Worm (Caenorhabditis elegans) whole organism, L3 larva: ENCODE measurements around the gene C16C10.9.
A peak's percentile ranks its signal among the peaks of the same experiment; 100 is the strongest.

Experiments used
- R02D3.7 ChIP-seq: fragments of 150-350 bp; optimal IDR thresholded peaks from 2 replicates; lab custom pipeline; 2014; ENCODE audit warnings: missing biosample characterization, missing genetic modification characterization
- ZK546.5 ChIP-seq: sonication (generic microtip); optimal IDR thresholded peaks from 2 replicates; lab custom pipeline; 2017; ENCODE audit warnings: missing biosample characterization, missing genetic modification characterization
- aly-2 ChIP-seq: fragments of 150-350 bp; optimal IDR thresholded peaks from 2 replicates; lab custom pipeline; 2014; ENCODE audit warnings: missing biosample characterization, missing genetic modification characterization
- ama-1 ChIP-seq: fragments of 150-350 bp; optimal IDR thresholded peaks from 2 replicates; lab custom pipeline; 2018
- ceh-16 ChIP-seq: sonication (generic microtip); optimal IDR thresholded peaks from 2 replicates; lab custom pipeline; 2017; ENCODE audit warnings: missing biosample characterization, missing genetic modification characterization
- ceh-28 ChIP-seq: fragments of 150-350 bp; optimal IDR thresholded peaks from 2 replicates; lab custom pipeline; 2014; ENCODE audit warnings: missing biosample characterization, missing genetic modification reagents, missing genetic modification characterization
- ceh-82 ChIP-seq: fragments of 150-350 bp; optimal IDR thresholded peaks from 2 replicates; lab custom pipeline; 2014; ENCODE audit warnings: missing biosample characterization, missing genetic modification characterization
- ceh-9 ChIP-seq: sonication (generic microtip); optimal IDR thresholded peaks from 2 replicates; lab custom pipeline; 2018; ENCODE audit warnings: missing biosample characterization, missing genetic modification characterization
- daf-12 ChIP-seq: fragments of 150-350 bp; optimal IDR thresholded peaks from 2 replicates; lab custom pipeline; 2014; ENCODE audit warnings: missing biosample characterization, missing genetic modification reagents, missing genetic modification characterization
- egl-27 ChIP-seq: sonication (generic microtip); optimal IDR thresholded peaks from 4 replicates; lab custom pipeline; 2017; ENCODE audit warnings: missing biosample characterization, missing genetic modification reagents, missing genetic modification characterization
- egl-5 ChIP-seq: fragments of 150-350 bp; optimal IDR thresholded peaks from 2 replicates; lab custom pipeline; 2017; ENCODE audit warnings: missing biosample characterization, missing genetic modification reagents, missing genetic modification characterization, inconsistent platforms
- elt-2 ChIP-seq: sonication (generic microtip); optimal IDR thresholded peaks from 2 replicates; lab custom pipeline; 2016; ENCODE audit warnings: missing genetic modification reagents, mild to moderate bottlenecking, missing genetic modification characterization, missing compliant biosample characterization
- elt-3 ChIP-seq, 3 experiments: fragments of 150-350 bp in 1 of 3; sonication (generic microtip) in 2 of 3; optimal IDR thresholded peaks; 2 replicates in 2 of 3; 4 replicates in 1 of 3; lab custom pipeline; 2014 to 2017; ENCODE audit warnings: missing biosample characterization in 3 of 3, missing genetic modification characterization in 3 of 3
- eor-1 ChIP-seq, 2 experiments: fragments of 150-350 bp; optimal IDR thresholded peaks; 2 replicates each; lab custom pipeline; 2014 to 2018; ENCODE audit warnings: missing biosample characterization in 2 of 2, missing genetic modification characterization in 2 of 2
- fkh-10 ChIP-seq: sonication (generic microtip); optimal IDR thresholded peaks from 2 replicates; lab custom pipeline; 2017; ENCODE audit warnings: missing biosample characterization, missing genetic modification reagents, missing genetic modification characterization
- fkh-2 ChIP-seq: fragments of 150-350 bp; optimal IDR thresholded peaks from 2 replicates; lab custom pipeline; 2014; ENCODE audit warnings: missing biosample characterization, missing genetic modification reagents, missing genetic modification characterization
- fos-1 ChIP-seq: fragments of 150-350 bp; optimal IDR thresholded peaks from 2 replicates; lab custom pipeline; 2014; ENCODE audit warnings: missing biosample characterization, missing genetic modification characterization
- hmg-11 ChIP-seq: sonication (generic microtip); optimal IDR thresholded peaks from 2 replicates; lab custom pipeline; 2016; ENCODE audit warnings: missing genetic modification characterization, missing compliant biosample characterization
- jun-1 ChIP-seq: fragments of 150-350 bp; optimal IDR thresholded peaks from 2 replicates; lab custom pipeline; 2014; ENCODE audit warnings: missing biosample characterization, missing genetic modification reagents, missing genetic modification characterization
- lin-15B ChIP-seq: fragments of 150-350 bp; optimal IDR thresholded peaks from 2 replicates; lab custom pipeline; 2014; ENCODE audit warnings: missing biosample characterization, missing genetic modification characterization
- lin-39 ChIP-seq: fragments of 150-350 bp; optimal IDR thresholded peaks from 2 replicates; lab custom pipeline; 2018; ENCODE audit warnings: missing biosample characterization, missing genetic modification reagents, missing genetic modification characterization
- lsy-12 ChIP-seq: sonication (generic microtip); optimal IDR thresholded peaks from 2 replicates; lab custom pipeline; 2016; ENCODE audit warnings: mild to moderate bottlenecking, missing genetic modification characterization, missing compliant biosample characterization
- mdl-1 ChIP-seq: fragments of 150-350 bp; optimal IDR thresholded peaks from 2 replicates; lab custom pipeline; 2014; ENCODE audit warnings: missing biosample characterization, missing genetic modification characterization
- mml-1 ChIP-seq: fragments of 150-350 bp; sonication (generic microtip); optimal IDR thresholded peaks from 3 replicates; lab custom pipeline; 2014; ENCODE audit warnings: missing biosample characterization, missing genetic modification characterization
- nfya-1 ChIP-seq: sonication (generic microtip); optimal IDR thresholded peaks from 2 replicates; lab custom pipeline; 2017; ENCODE audit warnings: missing genetic modification characterization, mild to moderate bottlenecking, missing compliant biosample characterization, antibody characterized with exemption, moderate library complexity; ENCODE audit not compliant: insufficient read depth
- nhr-11 ChIP-seq: fragments of 150-350 bp; optimal IDR thresholded peaks from 2 replicates; lab custom pipeline; 2014; ENCODE audit warnings: missing biosample characterization, missing genetic modification characterization
- nhr-12 ChIP-seq: fragments of 150-350 bp; optimal IDR thresholded peaks from 2 replicates; lab custom pipeline; 2014; ENCODE audit warnings: missing biosample characterization, missing genetic modification characterization
- nhr-23 ChIP-seq: fragments of 150-350 bp; optimal IDR thresholded peaks from 2 replicates; lab custom pipeline; 2014; ENCODE audit warnings: missing biosample characterization, missing genetic modification reagents, missing genetic modification characterization
- nhr-237 ChIP-seq: fragments of 150-350 bp; optimal IDR thresholded peaks from 2 replicates; lab custom pipeline; 2014; ENCODE audit warnings: missing biosample characterization, missing genetic modification characterization
- nhr-25 ChIP-seq: sonication (generic microtip); optimal IDR thresholded peaks from 2 replicates; lab custom pipeline; 2017; ENCODE audit warnings: missing biosample characterization, missing genetic modification characterization
- nhr-28 ChIP-seq: fragments of 150-350 bp; optimal IDR thresholded peaks from 2 replicates; lab custom pipeline; 2014; ENCODE audit warnings: missing biosample characterization, missing genetic modification characterization
- nhr-43 ChIP-seq: sonication (generic microtip); optimal IDR thresholded peaks from 2 replicates; lab custom pipeline; 2016; ENCODE audit warnings: mild to moderate bottlenecking, missing genetic modification characterization, missing compliant biosample characterization; ENCODE audit not compliant: poor library complexity, severe bottlenecking
- nhr-67 ChIP-seq: fragments of 150-350 bp; optimal IDR thresholded peaks from 2 replicates; lab custom pipeline; 2014; ENCODE audit warnings: missing biosample characterization, missing genetic modification characterization
- nhr-76 ChIP-seq: fragments of 150-350 bp; sonication (generic microtip); optimal IDR thresholded peaks from 5 replicates; lab custom pipeline; 2014; ENCODE audit warnings: missing biosample characterization, missing genetic modification characterization
- nhr-77 ChIP-seq: fragments of 150-350 bp; optimal IDR thresholded peaks from 2 replicates; lab custom pipeline; 2014; ENCODE audit warnings: missing biosample characterization, missing genetic modification characterization
- pha-4 ChIP-seq: fragments of 150-350 bp; optimal IDR thresholded peaks from 2 replicates; lab custom pipeline; 2014; ENCODE audit warnings: missing biosample characterization, missing genetic modification reagents, missing genetic modification characterization
- pqm-1 ChIP-seq: fragments of 150-350 bp; optimal IDR thresholded peaks from 2 replicates; lab custom pipeline; 2017; ENCODE audit warnings: missing biosample characterization, missing genetic modification characterization, inconsistent platforms
- sea-2 ChIP-seq: fragments of 150-350 bp; sonication (generic microtip); optimal IDR thresholded peaks from 4 replicates; lab custom pipeline; 2014; ENCODE audit warnings: missing biosample characterization, missing genetic modification reagents, missing genetic modification characterization
- skn-1 ChIP-seq: fragments of 150-350 bp; optimal IDR thresholded peaks from 2 replicates; lab custom pipeline; 2014; ENCODE audit warnings: missing biosample characterization, missing genetic modification characterization
- snpc-4 ChIP-seq: fragments of 150-350 bp; optimal IDR thresholded peaks from 2 replicates; lab custom pipeline; 2014; ENCODE audit warnings: missing biosample characterization, missing genetic modification characterization
- tbx-2 ChIP-seq: sonication (generic microtip); optimal IDR thresholded peaks from 2 replicates; lab custom pipeline; 2016; ENCODE audit warnings: mild to moderate bottlenecking, missing genetic modification characterization, missing compliant biosample characterization
- unc-39 ChIP-seq: sonication (generic microtip); optimal IDR thresholded peaks from 4 replicates; lab custom pipeline; 2017; ENCODE audit warnings: missing biosample characterization, missing genetic modification characterization
- unc-62 ChIP-seq: fragments of 150-350 bp; sonication (generic microtip); optimal IDR thresholded peaks from 4 replicates; lab custom pipeline; 2014; ENCODE audit warnings: missing biosample characterization, missing genetic modification reagents, missing genetic modification characterization
- ztf-11 ChIP-seq: fragments of 150-350 bp; optimal IDR thresholded peaks from 2 replicates; lab custom pipeline; 2014; ENCODE audit warnings: missing biosample characterization, missing genetic modification characterization

C16C10.9 gene

ce11 chrIII:4172210-4172609, 15.0 kb upstream of the C16C10.9 start:
- TF ChIP-seq mml-1 (tag; lab: Kevin White, UChicago) (no peak), skn-1 (tag; lab: Kevin White, UChicago) (no peak), nhr-12 (tag; lab: Kevin White, UChicago) (no peak), sea-2 (GFP tag; lab: Kevin White, UChicago) (no peak), tbx-2 (tag; lab: Kevin White, UChicago) (no peak), nhr-25 (tag; lab: Kevin White, UChicago) (no peak)

- TF ChIP-seq lin-39 (no peak), fkh-2 (tag; lab: Kevin White, UChicago) (no peak), nhr-25 (tag; lab: Kevin White, UChicago) (peak; percentile 22), nhr-76 (tag; lab: Kevin White, UChicago) (no peak), elt-2 (tag; lab: Kevin White, UChicago) (peak; percentile 22), lsy-12 (tag; lab: Kevin White, UChicago) (peak; percentile 52), snpc-4 (tag; lab: Kevin White, UChicago) (peak; percentile 64), tbx-2 (tag; lab: Kevin White, UChicago) (peak; percentile 17), unc-39 (tag; lab: Kevin White, UChicago) (no peak), nfya-1 (tag; lab: Kevin White, UChicago) (no peak), sea-2 (GFP tag; lab: Kevin White, UChicago) (no peak), aly-2 (no peak), pha-4 (tag; lab: Kevin White, UChicago) (peak; percentile 59), pqm-1 (no peak), mml-1 (tag; lab: Kevin White, UChicago) (no peak), ZK546.5 (tag; lab: Kevin White, UChicago) (no peak), egl-27 (tag; lab: Kevin White, UChicago) (no peak), ceh-28 (peak; percentile 44), nhr-12 (tag; lab: Kevin White, UChicago) (no peak), ceh-9 (no peak), fkh-10 (GFP tag; lab: Kevin White, UChicago) (no peak), nhr-77 (no peak), jun-1 (tag; lab: Kevin White, UChicago) (no peak), R02D3.7 (peak; percentile 29), lin-15B (tag; lab: Kevin White, UChicago) (peak; percentile 33), skn-1 (tag; lab: Kevin White, UChicago) (peak; percentile 31), mdl-1 (tag; lab: Kevin White, UChicago) (no peak), unc-62 (no peak), nhr-67 (tag; lab: Kevin White, UChicago) (peak; percentile 25), hmg-11 (tag; lab: Kevin White, UChicago) (peak; percentile 87), fos-1 (tag; lab: Kevin White, UChicago) (no peak), egl-5 (tag; lab: Kevin White, UChicago) (no peak), ceh-82 (tag; lab: Kevin White, UChicago) (no peak), ama-1 (lab: Kevin White, UChicago) (no peak), daf-12 (tag; lab: Kevin White, UChicago) (no peak), elt-3 (tag; optimal IDR thresholded peaks at IDR 0.05; lab: Kevin White, UChicago) (no peak), nhr-11 (tag; lab: Kevin White, UChicago) (no peak), eor-1 (tag; optimal IDR thresholded peaks at IDR 0.05; lab: Kevin White, UChicago) (no peak), nhr-237 (tag; lab: Kevin White, UChicago) (no peak), nhr-43 (tag; lab: Kevin White, UChicago) (peak; percentile 89), nhr-23 (tag; lab: Kevin White, UChicago) (peak; percentile 55), ceh-16 (tag; lab: Kevin White, UChicago) (peak; percentile 3), ztf-11 (tag; lab: Kevin White, UChicago) (no peak), nhr-28 (tag; lab: Kevin White, UChicago) (no peak)
Measured at ce11 chrIII:4170903-4171377, 13.7 kb upstream of the C16C10.9 start, which contains the start of the genes rnf-121 and C16C10.4. Gene rnf-121, minus strand, starts transcription at chrIII:4170953. Gene C16C10.4, plus strand, starts transcription at chrIII:4171336.
